Worm (Caenorhabditis elegans) whole organism, L2 larva: ENCODE measurements around the gene dct-5.

Experiments
- ceh-82 ChIP-seq: fragments of 150-350 bp; optimal IDR thresholded peaks from 2 replicates; lab custom pipeline; 2014; ENCODE audit warnings: missing biosample characterization, missing genetic modification characterization
- lin-13 ChIP-seq: fragments of 150-350 bp; optimal IDR thresholded peaks from 2 replicates; lab custom pipeline; 2014; ENCODE audit warnings: missing biosample characterization, missing genetic modification reagents, missing genetic modification characterization
- unc-62 ChIP-seq: fragments of 150-350 bp; optimal IDR thresholded peaks from 2 replicates; lab custom pipeline; 2014; ENCODE audit warnings: missing biosample characterization, missing genetic modification reagents, missing genetic modification characterization

DNA sequence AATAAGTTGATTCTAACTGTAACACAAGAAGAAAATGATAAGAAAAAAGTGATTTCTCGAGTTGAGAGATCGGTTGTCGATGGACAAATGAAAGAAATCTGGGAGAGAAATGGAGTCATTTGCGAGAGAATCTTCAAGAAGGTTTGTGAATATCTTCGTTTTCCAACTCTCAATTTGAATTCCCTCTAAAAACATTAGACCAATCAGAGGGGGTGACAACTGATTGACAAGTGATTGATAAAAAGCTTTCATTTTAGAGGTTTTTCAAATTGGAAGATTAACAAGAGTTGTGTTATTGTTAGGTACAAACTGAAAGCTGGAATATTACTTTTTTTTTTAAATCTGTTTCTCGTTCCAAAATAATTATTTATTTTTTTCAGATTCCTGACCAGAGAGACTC, 18.8 kb downstream of the dct-5 start:
- TF ChIP-seq unc-62 (GFP tag; lab: Kevin White, UChicago) (no peak), lin-13 (GFP tag; lab: Kevin White, UChicago) (no peak), ceh-82 (tag; lab: Kevin White, UChicago) (no peak)
